Worm (Caenorhabditis elegans) whole organism, young adult: ENCODE measurements around the gene cdc-48.2.

ENCODE experiments used
- B0035.1 ChIP-seq: sonication (generic microtip); optimal IDR thresholded peaks from 2 replicates; lab custom pipeline; 2016; ENCODE audit warnings: missing genetic modification characterization, mild to moderate bottlenecking, missing compliant biosample characterization, missing genotype, missing genetic modification reagents
- B0261.1 ChIP-seq: sonication (generic microtip); optimal IDR thresholded peaks from 2 replicates; lab custom pipeline; 2016; ENCODE audit warnings: mild to moderate bottlenecking, missing genetic modification characterization, moderate library complexity, missing compliant biosample characterization
- F10E7.11 ChIP-seq: sonication (generic microtip); optimal IDR thresholded peaks from 2 replicates; lab custom pipeline; 2017; ENCODE audit warnings: mild to moderate bottlenecking, missing genetic modification characterization, moderate library complexity, missing compliant biosample characterization
- F33H1.4 ChIP-seq: fragments of 200-800 bp; sonication (Bioruptor generic); IDR thresholded peaks from 2 replicates; pipeline ENCODE4 v1.3.6; 2022; ENCODE audit warnings: missing genetic modification reagents, missing genetic modification characterization, missing compliant biosample characterization
- F49E8.2 ChIP-seq: sonication (generic microtip); optimal IDR thresholded peaks from 3 replicates; lab custom pipeline; 2017; ENCODE audit warnings: missing genetic modification characterization, mild to moderate bottlenecking, missing compliant biosample characterization, antibody characterized with exemption, moderate library complexity; ENCODE audit not compliant: insufficient read depth
- F52B5.7 ChIP-seq: sonication (generic microtip); optimal IDR thresholded peaks from 2 replicates; lab custom pipeline; 2016; ENCODE audit warnings: mild to moderate bottlenecking, missing genetic modification characterization, missing compliant biosample characterization
- K11D2.4 ChIP-seq: fragments of 200-800 bp; sonication (Bioruptor generic); IDR thresholded peaks from 2 replicates; pipeline ENCODE4 v1.3.6; 2022; ENCODE audit warnings: missing genetic modification reagents, missing genetic modification characterization, missing compliant biosample characterization
- Y53F4B.3 ChIP-seq: fragments of 200-800 bp; sonication (Bioruptor generic); IDR thresholded peaks from 2 replicates; pipeline ENCODE4 v1.3.6; 2022; ENCODE audit warnings: missing genetic modification reagents, missing genetic modification characterization, missing compliant biosample characterization
- Y56A3A.18 ChIP-seq: fragments of 200-800 bp; sonication (Bioruptor generic); IDR thresholded peaks from 2 replicates; pipeline ENCODE4 v1.3.6; 2022; ENCODE audit warnings: missing genetic modification reagents, missing genetic modification characterization, missing compliant biosample characterization
- Y67H2A.10 ChIP-seq: fragments of 200-800 bp; sonication (Bioruptor generic); conservative IDR thresholded peaks from 2 replicates; pipeline ENCODE4 v1.3.6; 2022; ENCODE audit warnings: missing genetic modification reagents, missing genetic modification characterization, missing compliant biosample characterization
- aptf-3 ChIP-seq: fragments of 200-800 bp; sonication (Bioruptor generic); IDR thresholded peaks from 2 replicates; pipeline ENCODE4 v1.3.6; 2022; ENCODE audit warnings: missing genetic modification characterization, missing compliant biosample characterization
- atf-7 ChIP-seq: sonication (generic microtip); optimal IDR thresholded peaks from 2 replicates; lab custom pipeline; 2017; ENCODE audit warnings: mild to moderate bottlenecking, missing genetic modification characterization, missing compliant biosample characterization
- attf-3 ChIP-seq: fragments of 200-800 bp; sonication (Bioruptor generic); conservative IDR thresholded peaks from 2 replicates; pipeline ENCODE4 v1.3.6; 2022; ENCODE audit warnings: missing genetic modification reagents, missing genetic modification characterization, missing compliant biosample characterization
- bed-1 ChIP-seq: fragments of 200-800 bp; sonication (Bioruptor generic); IDR thresholded peaks from 2 replicates; pipeline ENCODE4 v1.3.6; 2022; ENCODE audit warnings: missing genetic modification reagents, missing genetic modification characterization, missing compliant biosample characterization
- ccch-3 ChIP-seq: fragments of 200-800 bp; sonication (Bioruptor generic); optimal IDR thresholded peaks from 2 replicates; lab custom pipeline; 2018; ENCODE audit warnings: mild to moderate bottlenecking, missing genetic modification characterization, missing compliant biosample characterization
- cebp-2 ChIP-seq: fragments of 200-800 bp; sonication (Bioruptor generic); IDR thresholded peaks from 2 replicates; pipeline ENCODE4 v1.3.6; 2022; ENCODE audit warnings: missing genetic modification characterization, missing compliant biosample characterization
- ceh-40 ChIP-seq: fragments of 200-800 bp; sonication (Bioruptor generic); IDR thresholded peaks from 2 replicates; pipeline ENCODE4 v1.3.6; 2022; ENCODE audit warnings: missing genetic modification characterization, missing compliant biosample characterization
- dox-1 ChIP-seq: fragments of 200-800 bp; sonication (Bioruptor generic); IDR thresholded peaks from 2 replicates; pipeline ENCODE4 v1.3.6; 2022; ENCODE audit warnings: missing genetic modification reagents, missing genetic modification characterization, missing compliant biosample characterization
- egl-44 ChIP-seq: fragments of 200-800 bp; sonication (Bioruptor generic); IDR thresholded peaks from 2 replicates; pipeline ENCODE4 v1.3.6; 2022; ENCODE audit warnings: missing genetic modification reagents, missing genetic modification characterization, missing compliant biosample characterization
- egrh-3 ChIP-seq: fragments of 200-800 bp; sonication (Bioruptor generic); IDR thresholded peaks from 2 replicates; pipeline ENCODE4 v1.3.6; 2022; ENCODE audit warnings: missing genetic modification reagents, missing genetic modification characterization, missing compliant biosample characterization
- gei-17 ChIP-seq: fragments of 200-800 bp; sonication (Bioruptor generic); optimal IDR thresholded peaks from 2 replicates; lab custom pipeline; 2018; ENCODE audit warnings: mild to moderate bottlenecking, missing genetic modification characterization, missing compliant biosample characterization
- him-1 ChIP-seq: sonication (generic microtip); optimal IDR thresholded peaks from 2 replicates; lab custom pipeline; 2016; ENCODE audit warnings: missing genotype, missing genetic modification reagents, missing genetic modification characterization, missing compliant biosample characterization
- hlh-12 ChIP-seq: sonication (generic microtip); optimal IDR thresholded peaks from 2 replicates; lab custom pipeline; 2016; ENCODE audit warnings: missing genetic modification characterization, missing compliant biosample characterization
- hmg-1.2 ChIP-seq: fragments of 200-800 bp; sonication (Bioruptor generic); IDR thresholded peaks from 2 replicates; pipeline ENCODE4 v1.3.6; 2022; ENCODE audit warnings: missing genetic modification reagents, missing genetic modification characterization, missing compliant biosample characterization
- hmg-20 ChIP-seq: fragments of 200-800 bp; sonication (Bioruptor generic); IDR thresholded peaks from 2 replicates; pipeline ENCODE4 v1.3.6; 2022; ENCODE audit warnings: missing genetic modification reagents, missing genetic modification characterization, missing compliant biosample characterization
- lag-1 ChIP-seq: fragments of 200-800 bp; sonication (Bioruptor generic); IDR thresholded peaks from 2 replicates; pipeline ENCODE4 v1.3.6; 2022; ENCODE audit warnings: missing genetic modification reagents, missing genetic modification characterization, missing compliant biosample characterization
- lin-35 ChIP-seq, 3 experiments: fragments of 150-350 bp in 2 of 3; sonication (generic microtip) in 1 of 3; optimal IDR thresholded peaks; 2 replicates each; lab custom pipeline; 2014 to 2018; ENCODE audit warnings: missing biosample characterization in 3 of 3, missing genetic modification characterization in 3 of 3, missing genetic modification reagents in 3 of 3
- lin-40 ChIP-seq: sonication (generic microtip); optimal IDR thresholded peaks from 2 replicates; lab custom pipeline; 2016; ENCODE audit warnings: missing genetic modification characterization, mild to moderate bottlenecking, missing compliant biosample characterization, missing genotype, missing genetic modification reagents
- lin-54 ChIP-seq: fragments of 200-800 bp; sonication (Bioruptor generic); optimal IDR thresholded peaks from 2 replicates; lab custom pipeline; 2018; ENCODE audit warnings: mild to moderate bottlenecking, missing genetic modification characterization, missing compliant biosample characterization
- lsy-27 ChIP-seq: sonication (generic microtip); optimal IDR thresholded peaks from 2 replicates; lab custom pipeline; 2017; ENCODE audit warnings: missing genetic modification characterization, mild to moderate bottlenecking, missing compliant biosample characterization, antibody characterized with exemption, missing genotype, borderline replicate concordance; ENCODE audit not compliant: insufficient read depth
- madf-3 ChIP-seq: fragments of 200-800 bp; sonication (Bioruptor generic); IDR thresholded peaks from 2 replicates; pipeline ENCODE4 v1.3.6; 2022; ENCODE audit warnings: missing genetic modification reagents, missing genetic modification characterization, missing compliant biosample characterization
- mcd-1 ChIP-seq: fragments of 200-800 bp; sonication (Bioruptor generic); IDR thresholded peaks from 2 replicates; pipeline ENCODE4 v1.3.6; 2022; ENCODE audit warnings: missing genetic modification reagents, missing genetic modification characterization, missing compliant biosample characterization
- mes-4 ChIP-seq: sonication (generic microtip); optimal IDR thresholded peaks from 2 replicates; lab custom pipeline; 2016; ENCODE audit warnings: missing genotype, missing genetic modification characterization, missing compliant biosample characterization
- nhr-27 ChIP-seq: fragments of 200-800 bp; sonication (Bioruptor generic); optimal IDR thresholded peaks from 2 replicates; lab custom pipeline; 2018; ENCODE audit warnings: mild to moderate bottlenecking, missing genetic modification characterization, moderate library complexity, missing compliant biosample characterization
- nhr-80 ChIP-seq: sonication (generic microtip); optimal IDR thresholded peaks from 2 replicates; lab custom pipeline; 2016; ENCODE audit warnings: missing genetic modification characterization, missing compliant biosample characterization
- nhr-90 ChIP-seq: sonication (generic microtip); optimal IDR thresholded peaks from 2 replicates; lab custom pipeline; 2016; ENCODE audit warnings: missing genotype, mild to moderate bottlenecking, missing genetic modification characterization, missing compliant biosample characterization
- pha-4 ChIP-seq: fragments of 150-350 bp; sonication (generic microtip); optimal IDR thresholded peaks from 2 replicates; lab custom pipeline; 2014; ENCODE audit warnings: missing biosample characterization, missing genetic modification reagents, missing genetic modification characterization
- rec-8 ChIP-seq, 2 experiments: sonication (generic microtip); optimal IDR thresholded peaks; 2 replicates each; lab custom pipeline; 2016; ENCODE audit warnings: mild to moderate bottlenecking in 2 of 2, missing genetic modification characterization in 2 of 2, missing genetic modification reagents in 2 of 2, missing genotype in 2 of 2, missing biosample characterization in 1 of 2, missing compliant biosample characterization in 1 of 2, moderate library complexity in 1 of 2
- repo-1 ChIP-seq: sonication (generic microtip); optimal IDR thresholded peaks from 2 replicates; lab custom pipeline; 2017; ENCODE audit warnings: mild to moderate bottlenecking, missing genetic modification characterization, missing compliant biosample characterization
- sdz-38 ChIP-seq: sonication (generic microtip); optimal IDR thresholded peaks from 2 replicates; lab custom pipeline; 2016; ENCODE audit warnings: missing genotype, missing genetic modification characterization, missing compliant biosample characterization
- snpc-1.3 ChIP-seq: sonication (generic microtip); optimal IDR thresholded peaks from 2 replicates; lab custom pipeline; 2017; ENCODE audit warnings: missing genetic modification characterization, mild to moderate bottlenecking, missing compliant biosample characterization, antibody characterized with exemption, moderate library complexity, missing genotype, missing genetic modification reagents; ENCODE audit not compliant: insufficient read depth
- somi-1 ChIP-seq: fragments of 200-800 bp; sonication (Bioruptor generic); optimal IDR thresholded peaks from 2 replicates; lab custom pipeline; 2018; ENCODE audit warnings: mild to moderate bottlenecking, missing genetic modification characterization, missing compliant biosample characterization
- tbx-9 ChIP-seq: sonication (generic microtip); optimal IDR thresholded peaks from 2 replicates; lab custom pipeline; 2016; ENCODE audit warnings: borderline replicate concordance, missing genetic modification characterization, inconsistent platforms, missing compliant biosample characterization
- tlf-1 ChIP-seq: fragments of 200-800 bp; sonication (Bioruptor generic); optimal IDR thresholded peaks from 2 replicates; lab custom pipeline; 2018; ENCODE audit warnings: mild to moderate bottlenecking, missing genetic modification characterization, missing compliant biosample characterization
- ztf-18 ChIP-seq: sonication (generic microtip); optimal IDR thresholded peaks from 2 replicates; lab custom pipeline; 2016; ENCODE audit warnings: missing genotype, mild to moderate bottlenecking, missing genetic modification characterization, missing compliant biosample characterization
- ztf-6 ChIP-seq: fragments of 200-800 bp; sonication (Bioruptor generic); IDR thresholded peaks from 2 replicates; pipeline ENCODE4 v1.3.6; 2022; ENCODE audit warnings: missing genetic modification reagents, missing genetic modification characterization, missing compliant biosample characterization

Gene cdc-48.2

ce11 chrII:8104998-8105397, 33.3 kb upstream of the cdc-48.2 start, which contains the start of gene sfxn-5:
sfxn-5 (minus strand) TSS chrII:8105052.
- TF ChIP-seq him-1 (tag; lab: Kevin White, UChicago) (no peak), ceh-40 (GFP tag; lab: Robert Waterston, UW) (no peak), somi-1 (no peak), cebp-2 (GFP tag; lab: Robert Waterston, UW) (no peak), repo-1 (tag; lab: Kevin White, UChicago) (no peak), hlh-12 (tag; lab: Kevin White, UChicago) (no peak), nhr-80 (tag; lab: Kevin White, UChicago) (peak; percentile 49), nhr-90 (tag; lab: Kevin White, UChicago) (no peak), atf-7 (tag; lab: Kevin White, UChicago) (no peak), hmg-1.2 (peak; percentile 26; the same call in 1 of the 2 replicates), F10E7.11 (tag; lab: Kevin White, UChicago) (no peak), ztf-18 (tag; lab: Kevin White, UChicago) (no peak), aptf-3 (no peak), F33H1.4 (GFP tag; lab: Robert Waterston, UW) (no peak), bed-1 (GFP tag; lab: Robert Waterston, UW) (no peak)

- TF ChIP-seq snpc-1.3 (tag; lab: Kevin White, UChicago) (peak; percentile 92), attf-3 (GFP tag; lab: Robert Waterston, UW) (peak; percentile 61), lag-1 (GFP tag; lab: Robert Waterston, UW) (0 out of 2 replicates have a peak, but pooled peaks have one; percentile 38), ztf-6 (peak; percentile 29; the same call in 1 of the 2 replicates), lin-35 (GFP tag; optimal IDR thresholded peaks at IDR 0.05; lab: Kevin White, UChicago) (no peak), mes-4 (peak; percentile 68), lin-40 (tag; lab: Kevin White, UChicago) (no peak), Y56A3A.18 (GFP tag; lab: Robert Waterston, UW) (peak; percentile 93), nhr-27 (no peak), tbx-9 (peak; percentile 61), sdz-38 (tag; lab: Kevin White, UChicago) (no peak), K11D2.4 (no peak), mcd-1 (no peak), rec-8 (tag; optimal IDR thresholded peaks at IDR 0.05; lab: Kevin White, UChicago) (peak; percentile 85 to 97), egrh-3 (GFP tag; lab: Robert Waterston, UW) (no peak), lsy-27 (tag; lab: Kevin White, UChicago) (peak; percentile 8), egl-44 (peak; percentile 95), tlf-1 (GFP tag; lab: Kevin White, UChicago) (peak; percentile 64), lin-54 (GFP tag; lab: Kevin White, UChicago) (peak; percentile 84), Y67H2A.10 (GFP tag; lab: Robert Waterston, UW) (no peak), B0261.1 (tag; lab: Kevin White, UChicago) (peak; percentile 86), F33H1.4 (GFP tag; lab: Robert Waterston, UW) (no peak; the same call in 1 of the 2 replicates), hmg-20 (peak; percentile 75), madf-3 (GFP tag; lab: Robert Waterston, UW) (no peak), pha-4 (tag; lab: Kevin White, UChicago) (no peak), F49E8.2 (tag; lab: Kevin White, UChicago) (peak; percentile 41), dox-1 (GFP tag; lab: Robert Waterston, UW) (no peak), gei-17 (GFP tag; lab: Kevin White, UChicago) (no peak), B0035.1 (tag; lab: Kevin White, UChicago) (peak; percentile 46), F52B5.7 (tag; lab: Kevin White, UChicago) (peak; percentile 94), him-1 (tag; lab: Kevin White, UChicago) (peak; percentile 92), Y53F4B.3 (GFP tag; lab: Robert Waterston, UW) (no peak), ccch-3 (GFP tag; lab: Kevin White, UChicago) (no peak)
Measured at ce11 chrII:8106921-8107695, 31.2 kb upstream of the cdc-48.2 start, which contains the start of the genes chst-1 and C41C4.9. chst-1 (minus strand) TSS chrII:8106971. C41C4.9 (plus strand) TSS chrII:8107645.
